Fruit fly (Drosophila melanogaster) whole organism, embryonic: ENCODE results near the gene trk.

Experiments used
- BEAF-32 ChIP-seq: fragments of 200-800 bp; sonication (Bioruptor generic); optimal IDR thresholded peaks from 3 replicates; lab custom pipeline; 2017; ENCODE audit warnings: missing biosample characterization, missing genetic modification characterization, mild to moderate bottlenecking, moderate library complexity, missing genetic modification reagents
- Bteb2 ChIP-seq: fragments of 200-800 bp; sonication (Bioruptor generic); optimal IDR thresholded peaks from 2 replicates; lab custom pipeline; 2016; ENCODE audit warnings: missing biosample characterization, missing genetic modification characterization
- CG10565 ChIP-seq: fragments of 200-800 bp; sonication (Bioruptor generic); optimal IDR thresholded peaks from 3 replicates; lab custom pipeline; 2016; ENCODE audit warnings: missing biosample characterization, mild to moderate bottlenecking, missing genetic modification characterization
- CG11456 ChIP-seq: fragments of 200-800 bp; sonication (Bioruptor generic); IDR thresholded peaks from 3 replicates; pipeline ENCODE4 v1.3.6; 2022; ENCODE audit warnings: missing biosample characterization, missing genetic modification characterization
- CG1647 ChIP-seq: fragments of 200-800 bp; sonication (Bioruptor generic); optimal IDR thresholded peaks from 3 replicates; lab custom pipeline; 2016; ENCODE audit warnings: missing biosample characterization, missing genetic modification characterization
- CG17359 ChIP-seq: fragments of 200-800 bp; sonication (Bioruptor generic); optimal IDR thresholded peaks from 3 replicates; lab custom pipeline; 2018; ENCODE audit warnings: missing biosample characterization, mild to moderate bottlenecking, missing genetic modification characterization, moderate library complexity
- CG17361 ChIP-seq: fragments of 200-800 bp; sonication (Bioruptor generic); IDR thresholded peaks from 3 replicates; pipeline ENCODE4 v1.3.6; 2022; ENCODE audit warnings: missing biosample characterization, missing genetic modification characterization
- CG17802 ChIP-seq: fragments of 200-800 bp; sonication (Bioruptor generic); optimal IDR thresholded peaks from 2 replicates; lab custom pipeline; 2018; ENCODE audit warnings: missing biosample characterization, mild to moderate bottlenecking, missing genetic modification characterization, moderate library complexity
- CG17829 ChIP-seq: fragments of 200-800 bp; optimal IDR thresholded peaks from 2 replicates; lab custom pipeline; 2019; ENCODE audit warnings: missing biosample characterization, mild to moderate bottlenecking, missing genetic modification characterization, moderate library complexity
- CG1832 ChIP-seq: fragments of 200-800 bp; sonication (Bioruptor generic); optimal IDR thresholded peaks from 2 replicates; lab custom pipeline; 2017; ENCODE audit warnings: missing biosample characterization, mild to moderate bottlenecking, missing genetic modification characterization, inconsistent platforms
- CG18599 ChIP-seq: fragments of 200-800 bp; sonication (Bioruptor generic); optimal IDR thresholded peaks from 3 replicates; lab custom pipeline; 2017; ENCODE audit warnings: missing biosample characterization, missing genetic modification characterization, mild to moderate bottlenecking, moderate library complexity, missing genetic modification reagents
- CG32767 ChIP-seq: fragments of 200-800 bp; sonication (Bioruptor generic); IDR thresholded peaks from 2 replicates; pipeline ENCODE4 v1.3.6; 2022; ENCODE audit warnings: missing biosample characterization, missing genetic modification characterization
- CG3281 ChIP-seq: fragments of 200-800 bp; sonication (Bioruptor generic); optimal IDR thresholded peaks from 3 replicates; lab custom pipeline; 2017; ENCODE audit warnings: missing biosample characterization, mild to moderate bottlenecking, missing genetic modification characterization
- CG3847 ChIP-seq: fragments of 200-800 bp; sonication (Bioruptor generic); IDR thresholded peaks from 2 replicates; pipeline ENCODE4 v1.3.6; 2022; ENCODE audit warnings: missing biosample characterization, missing genetic modification characterization
- CG42726 ChIP-seq: fragments of 200-800 bp; sonication (Bioruptor generic); IDR thresholded peaks from 2 replicates; pipeline ENCODE4 v1.3.6; 2022; ENCODE audit warnings: missing biosample characterization, missing genetic modification characterization; ENCODE audit not compliant: partially characterized antibody
- CG4282 ChIP-seq: fragments of 200-800 bp; sonication (Bioruptor generic); optimal IDR thresholded peaks from 2 replicates; lab custom pipeline; 2016; ENCODE audit warnings: missing biosample characterization, missing genetic modification characterization
- CG5953 ChIP-seq: fragments of 200-800 bp; sonication (Bioruptor generic); IDR thresholded peaks from 2 replicates; pipeline ENCODE4 v1.3.6; 2022; ENCODE audit warnings: missing biosample characterization, missing genetic modification characterization
- CG7372 ChIP-seq: fragments of 200-800 bp; sonication (Bioruptor generic); IDR thresholded peaks from 2 replicates; pipeline ENCODE4 v1.3.6; 2022; ENCODE audit warnings: missing biosample characterization, missing genetic modification characterization
- CG7987 ChIP-seq: fragments of 200-800 bp; sonication (Bioruptor generic); optimal IDR thresholded peaks from 2 replicates; lab custom pipeline; 2018; ENCODE audit warnings: missing biosample characterization, mild to moderate bottlenecking, missing genetic modification characterization, moderate library complexity
- CG8388 ChIP-seq: fragments of 200-800 bp; sonication (Bioruptor generic); optimal IDR thresholded peaks from 2 replicates; lab custom pipeline; 2019; ENCODE audit warnings: missing biosample characterization, mild to moderate bottlenecking, missing genetic modification characterization, moderate library complexity
- CG9215 ChIP-seq: fragments of 200-800 bp; sonication (Bioruptor generic); IDR thresholded peaks from 2 replicates; pipeline ENCODE4 v1.3.6; 2022; ENCODE audit warnings: missing biosample characterization, missing genetic modification characterization
- CG9609 ChIP-seq: fragments of 200-800 bp; sonication (Bioruptor generic); optimal IDR thresholded peaks from 3 replicates; lab custom pipeline; 2016; ENCODE audit warnings: missing biosample characterization, missing genetic modification characterization
- CG9876 ChIP-seq: fragments of 200-800 bp; sonication (Bioruptor generic); optimal IDR thresholded peaks from 2 replicates; lab custom pipeline; 2016; ENCODE audit warnings: missing biosample characterization, missing genetic modification characterization
- Dbx ChIP-seq: fragments of 200-800 bp; sonication (Bioruptor generic); IDR thresholded peaks from 3 replicates; pipeline ENCODE4 v1.3.6; 2022; ENCODE audit warnings: missing biosample characterization, missing genetic modification characterization
- Gsc ChIP-seq: fragments of 200-800 bp; sonication (Bioruptor generic); IDR thresholded peaks from 2 replicates; pipeline ENCODE4 v1.3.6; 2022; ENCODE audit warnings: missing biosample characterization, missing genetic modification characterization
- HmgZ ChIP-seq: fragments of 200-800 bp; sonication (Bioruptor generic); optimal IDR thresholded peaks from 2 replicates; lab custom pipeline; 2018; ENCODE audit warnings: missing biosample characterization, mild to moderate bottlenecking, missing genetic modification characterization
- NC2β ChIP-seq: fragments of 200-800 bp; sonication (Bioruptor generic); optimal IDR thresholded peaks from 2 replicates; lab custom pipeline; 2016; ENCODE audit warnings: missing biosample characterization, missing genetic modification characterization
- Sox102F ChIP-seq: fragments of 200-800 bp; sonication (Bioruptor generic); optimal IDR thresholded peaks from 2 replicates; lab custom pipeline; 2018; ENCODE audit warnings: missing biosample characterization, mild to moderate bottlenecking, missing genetic modification characterization, moderate library complexity
- Sry-β ChIP-seq: fragments of 200-800 bp; sonication (Bioruptor generic); optimal IDR thresholded peaks from 2 replicates; lab custom pipeline; 2018; ENCODE audit warnings: missing biosample characterization, mild to moderate bottlenecking, missing genetic modification characterization, moderate library complexity
- Sry-δ ChIP-seq: fragments of 200-800 bp; sonication (Bioruptor generic); optimal IDR thresholded peaks from 2 replicates; lab custom pipeline; 2016; ENCODE audit warnings: missing biosample characterization, missing genetic modification characterization
- Xbp1 ChIP-seq: fragments of 200-800 bp; sonication (Bioruptor generic); optimal IDR thresholded peaks from 3 replicates; lab custom pipeline; 2016; ENCODE audit warnings: missing biosample characterization, mild to moderate bottlenecking, missing genetic modification characterization
- az2 ChIP-seq: fragments of 200-800 bp; sonication (Bioruptor generic); optimal IDR thresholded peaks from 3 replicates; lab custom pipeline; 2016; ENCODE audit warnings: missing biosample characterization, missing genetic modification characterization
- bsh ChIP-seq, 2 experiments: fragments of 200-800 bp; sonication (Bioruptor generic); optimal IDR thresholded peaks; 2 replicates each; lab custom pipeline; 2017 to 2018; ENCODE audit warnings: mild to moderate bottlenecking in 2 of 2, missing biosample characterization in 2 of 2, missing genetic modification characterization in 2 of 2, moderate library complexity in 1 of 2
- dm ChIP-seq: fragments of 200-800 bp; sonication (Bioruptor generic); optimal IDR thresholded peaks from 3 replicates; lab custom pipeline; 2016; ENCODE audit warnings: missing biosample characterization, missing genetic modification characterization
- dysf ChIP-seq: fragments of 200-800 bp; sonication (Bioruptor generic); IDR thresholded peaks from 3 replicates; pipeline ENCODE4 v1.3.6; 2022; ENCODE audit warnings: missing biosample characterization, missing genetic modification characterization
- fd64A ChIP-seq: fragments of 200-800 bp; sonication (Bioruptor generic); optimal IDR thresholded peaks from 3 replicates; lab custom pipeline; 2018; ENCODE audit warnings: missing biosample characterization, mild to moderate bottlenecking, missing genetic modification characterization
- gem ChIP-seq: fragments of 200-800 bp; sonication (Bioruptor generic); optimal IDR thresholded peaks from 2 replicates; lab custom pipeline; 2019; ENCODE audit warnings: missing biosample characterization, mild to moderate bottlenecking, missing genetic modification characterization, moderate library complexity
- gfzf ChIP-seq: fragments of 200-800 bp; sonication (Bioruptor generic); optimal IDR thresholded peaks from 2 replicates; lab custom pipeline; 2016; ENCODE audit warnings: missing biosample characterization, mild to moderate bottlenecking, missing genetic modification characterization, moderate library complexity
- gro ChIP-seq: fragments of 200-800 bp; sonication (Bioruptor generic); optimal IDR thresholded peaks from 2 replicates; lab custom pipeline; 2016; ENCODE audit warnings: missing biosample characterization, missing genetic modification characterization
- hkb ChIP-seq, 2 experiments: fragments of 200-800 bp in 1 of 2; fragments of >200 bp in 1 of 2; sonication (Bioruptor generic) in 1 of 2; IDR thresholded peaks in 1 of 2; optimal IDR thresholded peaks in 1 of 2; 2 replicates each; pipeline versions ENCODE4 v1.3.6 to Lab custom; 2017 to 2022; ENCODE audit warnings: missing biosample characterization in 1 of 2, missing genetic modification characterization in 1 of 2
- jigr1 ChIP-seq: fragments of 200-800 bp; sonication (Bioruptor generic); IDR thresholded peaks from 3 replicates; pipeline ENCODE4 v1.3.6; 2022; ENCODE audit warnings: missing biosample characterization, missing genetic modification characterization
- nau ChIP-seq: fragments of 200-800 bp; sonication (Bioruptor generic); optimal IDR thresholded peaks from 3 replicates; lab custom pipeline; 2017; ENCODE audit warnings: missing biosample characterization, mild to moderate bottlenecking, missing genetic modification characterization, missing genetic modification reagents
- odd ChIP-seq: fragments of 200-800 bp; sonication (Bioruptor generic); optimal IDR thresholded peaks from 2 replicates; lab custom pipeline; 2017; ENCODE audit warnings: missing biosample characterization, mild to moderate bottlenecking, missing genetic modification characterization
- org-1 ChIP-seq: fragments of 200-800 bp; sonication (Bioruptor generic); optimal IDR thresholded peaks from 2 replicates; lab custom pipeline; 2017; ENCODE audit warnings: missing biosample characterization, missing genetic modification characterization
- pros ChIP-seq: fragments of 200-800 bp; sonication (Bioruptor generic); optimal IDR thresholded peaks from 3 replicates; lab custom pipeline; 2019; ENCODE audit warnings: missing biosample characterization, mild to moderate bottlenecking, missing genetic modification characterization, moderate library complexity
- ro ChIP-seq: fragments of 200-800 bp; sonication (Bioruptor generic); IDR thresholded peaks from 2 replicates; pipeline ENCODE4 v1.3.6; 2022; ENCODE audit warnings: missing biosample characterization, missing genetic modification characterization
- slou ChIP-seq: fragments of 200-800 bp; sonication (Bioruptor generic); optimal IDR thresholded peaks from 3 replicates; lab custom pipeline; 2016; ENCODE audit warnings: missing biosample characterization, missing genetic modification characterization
- sug ChIP-seq: fragments of 200-800 bp; optimal IDR thresholded peaks from 2 replicates; lab custom pipeline; 2019; ENCODE audit warnings: missing biosample characterization, mild to moderate bottlenecking, missing genetic modification characterization, moderate library complexity
- vnd ChIP-seq: fragments of 200-800 bp; sonication (Bioruptor generic); IDR thresholded peaks from 3 replicates; pipeline ENCODE4 v1.3.6; 2022; ENCODE audit warnings: missing biosample characterization, missing genetic modification characterization; ENCODE audit not compliant: partially characterized antibody
- z ChIP-seq: fragments of 200-800 bp; sonication (Bioruptor generic); IDR thresholded peaks from 3 replicates; pipeline ENCODE4 v1.3.6; 2022; ENCODE audit warnings: missing biosample characterization, missing genetic modification characterization
- zen ChIP-seq: fragments of 200-800 bp; sonication (Bioruptor generic); optimal IDR thresholded peaks from 3 replicates; lab custom pipeline; 2018; ENCODE audit warnings: missing biosample characterization, mild to moderate bottlenecking, missing genetic modification characterization, moderate library complexity

The trk gene

dm6 chr2L:10276436-10276835 lies 4.3 kb upstream of the trk start (continued):
- TF ChIP-seq CG17829 (tag; lab: Kevin White, UChicago): peak; percentile 69
- no peak for TF ChIP-seq CG9609 (GFP tag; lab: Kevin White, UChicago)
- no peak for TF ChIP-seq pros (GFP tag; lab: Kevin White, UChicago)
- no peak for TF ChIP-seq zen
- no peak for TF ChIP-seq CG18599 (GFP tag; lab: Kevin White, UChicago)
- no peak for TF ChIP-seq gro (GFP tag; lab: Kevin White, UChicago)
- no peak for TF ChIP-seq fd64A (GFP tag; lab: Kevin White, UChicago)
- no peak for TF ChIP-seq sug (tag; lab: Kevin White, UChicago)
- TF ChIP-seq CG1647 (GFP tag; lab: Kevin White, UChicago): no peak
- no peak for TF ChIP-seq CG1832 (GFP tag; lab: Kevin White, UChicago)
- TF ChIP-seq CG7987 (GFP tag; lab: Kevin White, UChicago): no peak
- TF ChIP-seq dm: no peak
- TF ChIP-seq CG5953 (GFP tag; lab: Robert Waterston, UW): 0 out of 2 replicates have a peak, but pooled peaks have one; percentile 16
- TF ChIP-seq CG8388: peak; percentile 46
- TF ChIP-seq Xbp1: no peak
- no peak for TF ChIP-seq CG3847 (GFP tag; lab: Robert Waterston, UW)
- TF ChIP-seq CG7372 (GFP tag; lab: Robert Waterston, UW): no peak
- TF ChIP-seq gem (tag; lab: Kevin White, UChicago): no peak
- TF ChIP-seq Dbx (GFP tag; lab: Robert Waterston, UW): no peak
- no peak for TF ChIP-seq Gsc (GFP tag; lab: Robert Waterston, UW)
- no peak for TF ChIP-seq odd (GFP tag; lab: Kevin White, UChicago)
- TF ChIP-seq CG17361 (GFP tag; lab: Robert Waterston, UW): no peak; the same call in 1 of the 3 replicates
- TF ChIP-seq CG17802 (tag; lab: Kevin White, UChicago): peak; percentile 29
- peak; percentile 23 for TF ChIP-seq az2 (GFP tag; lab: Kevin White, UChicago)
- TF ChIP-seq CG4282 (GFP tag; lab: Kevin White, UChicago): no peak
- TF ChIP-seq bsh (GFP tag; optimal IDR thresholded peaks at IDR 0.05; lab: Kevin White, UChicago): peak in 1 of 2 experiments; percentile 42
- no peak for TF ChIP-seq CG11456 (GFP tag; lab: Robert Waterston, UW)
- TF ChIP-seq ro (GFP tag; lab: Robert Waterston, UW): no peak
- TF ChIP-seq HmgZ (tag; lab: Kevin White, UChicago): no peak
- TF ChIP-seq jigr1 (GFP tag; lab: Robert Waterston, UW): no peak
- TF ChIP-seq slou (GFP tag; lab: Kevin White, UChicago): no peak
- TF ChIP-seq org-1 (GFP tag; lab: Kevin White, UChicago): no peak
- no peak for TF ChIP-seq nau (GFP tag; lab: Kevin White, UChicago)
- no peak for TF ChIP-seq CG9876 (GFP tag; lab: Kevin White, UChicago)
- no peak for TF ChIP-seq CG9215 (GFP tag; lab: Robert Waterston, UW)
- TF ChIP-seq z (GFP tag; lab: Robert Waterston, UW): no peak
- no peak for TF ChIP-seq CG42726 (GFP tag; lab: Robert Waterston, UW)
- no peak for TF ChIP-seq CG10565
- TF ChIP-seq CG17359 (tag; lab: Kevin White, UChicago): no peak
- TF ChIP-seq BEAF-32: no peak
- no peak for TF ChIP-seq vnd (GFP tag; lab: Robert Waterston, UW)
- no peak for TF ChIP-seq Sry-δ (GFP tag; lab: Kevin White, UChicago)
- no peak for TF ChIP-seq Bteb2 (GFP tag; lab: Kevin White, UChicago)
- TF ChIP-seq hkb (optimal IDR thresholded peaks at IDR 0.05; lab: Kevin White, UChicago): no peak
- TF ChIP-seq hkb (GFP tag; IDR thresholded peaks at IDR 0.05; lab: Robert Waterston, UW): peak; percentile 48
- no peak for TF ChIP-seq gfzf
- no peak for TF ChIP-seq Sox102F (GFP tag; lab: Kevin White, UChicago)
- TF ChIP-seq CG32767 (GFP tag; lab: Robert Waterston, UW): no peak
- no peak for TF ChIP-seq CG3281 (GFP tag; lab: Kevin White, UChicago)
- no peak for TF ChIP-seq NC2β (GFP tag; lab: Kevin White, UChicago)
- peak; percentile 4 for TF ChIP-seq Sry-β
- TF ChIP-seq dysf (GFP tag; lab: Robert Waterston, UW): no peak
